Fruit fly (Drosophila melanogaster) whole organism, adult: ENCODE measurements around the gene Rad60.

Experiments
- CG1620 ChIP-seq: fragments of 200-800 bp; sonication (Bioruptor generic); optimal IDR thresholded peaks from 2 replicates; lab custom pipeline; 2016; ENCODE audit warnings: missing biosample characterization, missing genetic modification characterization
- CG7101 ChIP-seq: fragments of 200-800 bp; sonication (Bioruptor generic); optimal IDR thresholded peaks from 2 replicates; lab custom pipeline; 2018; ENCODE audit warnings: missing biosample characterization, mild to moderate bottlenecking, missing genetic modification characterization, moderate library complexity
- Mnt ChIP-seq: fragments of 200-800 bp; sonication (Bioruptor generic); optimal IDR thresholded peaks from 2 replicates; lab custom pipeline; 2016; ENCODE audit warnings: missing biosample characterization, mild to moderate bottlenecking, missing genetic modification characterization
- ovo ChIP-seq: fragments of 200-800 bp; sonication (Bioruptor generic); optimal IDR thresholded peaks from 2 replicates; lab custom pipeline; 2016; ENCODE audit warnings: missing biosample characterization, missing genetic modification characterization

- TF ChIP-seq CG1620 (GFP tag; lab: Kevin White, UChicago) (no peak), CG7101 (no peak), Mnt (GFP tag; lab: Kevin White, UChicago) (no peak), ovo (GFP tag; lab: Kevin White, UChicago) (no peak)
Observed at dm6 chr3R:23201122-23201521, 50.2 kb downstream of the Rad60 start.
